Worm (Caenorhabditis elegans) whole organism, L4 larva: ENCODE measurements around the gene Y42G9A.2.

Source experiments
- F26F4.8 ChIP-seq: fragments of 200-800 bp; sonication (Bioruptor generic); conservative IDR thresholded peaks from 2 replicates; pipeline ENCODE4 v1.3.6; 2022; ENCODE audit warnings: missing genetic modification characterization, missing compliant biosample characterization
- R02D3.7 ChIP-seq: fragments of 150-350 bp; sonication (generic microtip); optimal IDR thresholded peaks from 3 replicates; lab custom pipeline; 2014; ENCODE audit warnings: missing biosample characterization, missing genetic modification characterization
- T26A8.4 ChIP-seq: fragments of 200-800 bp; sonication (Bioruptor generic); IDR thresholded peaks from 2 replicates; pipeline ENCODE4 v1.3.6; 2022; ENCODE audit warnings: missing genetic modification characterization, missing compliant biosample characterization
- Y105C5A.15 ChIP-seq: fragments of 200-800 bp; sonication (Bioruptor generic); IDR thresholded peaks from 2 replicates; pipeline ENCODE4 v1.3.6; 2022; ENCODE audit warnings: missing genetic modification characterization, missing compliant biosample characterization
- Y48G9A.11 ChIP-seq: fragments of 200-800 bp; sonication (Bioruptor generic); IDR thresholded peaks from 2 replicates; pipeline ENCODE4 v1.3.6; 2022; ENCODE audit warnings: missing genetic modification reagents, missing genetic modification characterization, missing compliant biosample characterization
- aha-1 ChIP-seq: fragments of 150-350 bp; peaks from one replicate; lab custom pipeline; 2014; ENCODE audit warnings: missing biosample characterization, missing genetic modification characterization
- ama-1 ChIP-seq: fragments of 150-350 bp; optimal IDR thresholded peaks from 2 replicates; lab custom pipeline; 2014; ENCODE audit warnings: inconsistent platforms, mixed read lengths
- arid-1 ChIP-seq: fragments of 200-800 bp; sonication (Bioruptor generic); conservative IDR thresholded peaks from 2 replicates; pipeline ENCODE4 v1.3.6; 2022; ENCODE audit warnings: missing genetic modification reagents, missing genetic modification characterization, missing compliant biosample characterization
- ceh-20 ChIP-seq: fragments of 200-800 bp; sonication (Bioruptor generic); IDR thresholded peaks from 2 replicates; pipeline ENCODE4 v1.3.6; 2022; ENCODE audit warnings: missing genetic modification reagents, missing genetic modification characterization, missing compliant biosample characterization
- cey-2 ChIP-seq: sonication (generic microtip); optimal IDR thresholded peaks from 3 replicates; lab custom pipeline; 2017; ENCODE audit warnings: missing genetic modification characterization, mild to moderate bottlenecking, missing compliant biosample characterization, antibody characterized with exemption, borderline replicate concordance; ENCODE audit not compliant: insufficient read depth
- daf-16 ChIP-seq, 3 experiments: sonication (generic microtip); optimal IDR thresholded peaks; 2 replicates each; lab custom pipeline; 2016 to 2017; ENCODE audit warnings: missing genetic modification characterization in 3 of 3, missing genetic modification reagents in 3 of 3, mild to moderate bottlenecking in 2 of 3, missing compliant biosample characterization in 2 of 3, missing biosample characterization in 1 of 3, moderate library complexity in 1 of 3
- daf-19 ChIP-seq: fragments of 200-800 bp; sonication (Bioruptor generic); conservative IDR thresholded peaks from 2 replicates; pipeline ENCODE4 v1.3.6; 2022; ENCODE audit warnings: missing genetic modification characterization, missing compliant biosample characterization
- dmd-6 ChIP-seq: fragments of 200-800 bp; sonication (Bioruptor generic); IDR thresholded peaks from 2 replicates; pipeline ENCODE4 v1.3.6; 2022; ENCODE audit warnings: missing genetic modification reagents, missing genetic modification characterization, missing compliant biosample characterization
- duxl-1 ChIP-seq: sonication (generic microtip); optimal IDR thresholded peaks from 2 replicates; lab custom pipeline; 2016; ENCODE audit warnings: mild to moderate bottlenecking, missing genetic modification characterization, moderate library complexity, missing compliant biosample characterization; ENCODE audit not compliant: poor library complexity
- dve-1 ChIP-seq: sonication (generic microtip); optimal IDR thresholded peaks from 2 replicates; lab custom pipeline; 2017; ENCODE audit warnings: antibody characterized with exemption, mild to moderate bottlenecking, missing genetic modification characterization, missing compliant biosample characterization; ENCODE audit not compliant: insufficient read depth
- egl-43 ChIP-seq: fragments of 200-800 bp; sonication (Bioruptor generic); IDR thresholded peaks from 2 replicates; pipeline ENCODE4 v1.3.6; 2022; ENCODE audit warnings: missing genetic modification reagents, missing genetic modification characterization, missing compliant biosample characterization
- hlh-11 ChIP-seq: fragments of 200-800 bp; sonication (Bioruptor generic); optimal IDR thresholded peaks from 2 replicates; lab custom pipeline; 2018; ENCODE audit warnings: mild to moderate bottlenecking, missing genetic modification characterization, missing compliant biosample characterization
- hlh-30 ChIP-seq: sonication (generic microtip); optimal IDR thresholded peaks from 2 replicates; lab custom pipeline; 2017; ENCODE audit warnings: antibody characterized with exemption, mild to moderate bottlenecking, missing genetic modification characterization, missing compliant biosample characterization; ENCODE audit not compliant: insufficient read depth
- jun-1 ChIP-seq: fragments of 150-350 bp; optimal IDR thresholded peaks from 2 replicates; lab custom pipeline; 2014; ENCODE audit warnings: missing biosample characterization, missing genetic modification reagents, missing genetic modification characterization
- lin-1 ChIP-seq: fragments of 200-800 bp; sonication (Bioruptor generic); IDR thresholded peaks from 2 replicates; pipeline ENCODE4 v1.3.6; 2022; ENCODE audit warnings: missing genetic modification reagents, missing genetic modification characterization, missing compliant biosample characterization
- lsy-2 ChIP-seq, 2 experiments: fragments of 150-350 bp in 1 of 2; sonication (generic microtip) in 1 of 2; optimal IDR thresholded peaks; 2 replicates each; lab custom pipeline; 2014 to 2017; ENCODE audit warnings: missing biosample characterization in 2 of 2, missing genetic modification characterization in 2 of 2
- mdt-29 ChIP-seq: fragments of 200-800 bp; sonication (Bioruptor generic); IDR thresholded peaks from 2 replicates; pipeline ENCODE4 v1.3.6; 2022; ENCODE audit warnings: missing genetic modification reagents, missing genetic modification characterization, missing compliant biosample characterization
- mxl-3 ChIP-seq: fragments of 200-800 bp; sonication (Bioruptor generic); optimal IDR thresholded peaks from 2 replicates; lab custom pipeline; 2018; ENCODE audit warnings: mild to moderate bottlenecking, missing genetic modification characterization, missing compliant biosample characterization
- nhr-42 ChIP-seq: fragments of 200-800 bp; sonication (Bioruptor generic); IDR thresholded peaks from 2 replicates; pipeline ENCODE4 v1.3.6; 2022; ENCODE audit warnings: missing genetic modification characterization, missing compliant biosample characterization
- nhr-48 ChIP-seq: sonication (generic microtip); optimal IDR thresholded peaks from 2 replicates; lab custom pipeline; 2016; ENCODE audit warnings: mild to moderate bottlenecking, missing genetic modification characterization, missing compliant biosample characterization
- php-3 ChIP-seq: fragments of 200-800 bp; sonication (Bioruptor generic); IDR thresholded peaks from 2 replicates; pipeline ENCODE4 v1.3.6; 2022; ENCODE audit warnings: missing genetic modification reagents, missing genetic modification characterization, missing compliant biosample characterization
- pqm-1 ChIP-seq: sonication (generic microtip); optimal IDR thresholded peaks from 2 replicates; lab custom pipeline; 2017; ENCODE audit warnings: missing biosample characterization, missing genetic modification characterization
- rbr-2 ChIP-seq: sonication (generic microtip); optimal IDR thresholded peaks from 2 replicates; lab custom pipeline; 2016; ENCODE audit warnings: missing genotype, missing genetic modification characterization, missing compliant biosample characterization
- saeg-2 ChIP-seq: fragments of 200-800 bp; sonication (Bioruptor generic); IDR thresholded peaks from 2 replicates; pipeline ENCODE4 v1.3.6; 2022; ENCODE audit warnings: missing genetic modification reagents, missing genetic modification characterization, missing compliant biosample characterization
- sdz-12 ChIP-seq: fragments of 200-800 bp; sonication (Bioruptor generic); optimal IDR thresholded peaks from 2 replicates; lab custom pipeline; 2018; ENCODE audit warnings: mild to moderate bottlenecking, missing genetic modification characterization, missing compliant biosample characterization
- set-16 ChIP-seq: fragments of 200-800 bp; sonication (Bioruptor generic); IDR thresholded peaks from 2 replicates; pipeline ENCODE4 v1.3.6; 2022; ENCODE audit warnings: missing genetic modification reagents, missing genetic modification characterization, missing compliant biosample characterization
- spr-1 ChIP-seq: sonication (generic microtip); optimal IDR thresholded peaks from 2 replicates; lab custom pipeline; 2016; ENCODE audit warnings: mild to moderate bottlenecking, missing genetic modification characterization, missing compliant biosample characterization
- spr-3 ChIP-seq: fragments of 200-800 bp; sonication (Bioruptor generic); optimal IDR thresholded peaks from 2 replicates; lab custom pipeline; 2018; ENCODE audit warnings: mild to moderate bottlenecking, missing genetic modification characterization, missing compliant biosample characterization
- tag-97 ChIP-seq: fragments of 200-800 bp; sonication (Bioruptor generic); IDR thresholded peaks from 2 replicates; pipeline ENCODE4 v1.3.6; 2022; ENCODE audit warnings: missing genetic modification characterization, missing compliant biosample characterization
- tra-1 ChIP-seq: fragments of 200-800 bp; sonication (Bioruptor generic); IDR thresholded peaks from 2 replicates; pipeline ENCODE4 v1.3.6; 2022; ENCODE audit warnings: missing genetic modification reagents, missing genetic modification characterization, missing compliant biosample characterization
- unc-39 ChIP-seq: sonication (generic microtip); optimal IDR thresholded peaks from 2 replicates; lab custom pipeline; 2017; ENCODE audit warnings: missing biosample characterization, missing genetic modification characterization
- unc-62 ChIP-seq, 3 experiments: fragments of 150-350 bp in 1 of 3; sonication (generic microtip); optimal IDR thresholded peaks in 2 of 3; peaks in 1 of 3; 1 replicate in 1 of 3; 2 replicates in 2 of 3; lab custom pipeline; 2014 to 2017; ENCODE audit warnings: missing biosample characterization in 3 of 3, missing genetic modification characterization in 3 of 3, missing genetic modification reagents in 3 of 3, missing genotype in 1 of 3
- zip-2 ChIP-seq: fragments of 150-350 bp; optimal IDR thresholded peaks from 2 replicates; lab custom pipeline; 2014; ENCODE audit warnings: missing biosample characterization, missing genetic modification characterization
- ztf-11 ChIP-seq: fragments of 150-350 bp; optimal IDR thresholded peaks from 2 replicates; lab custom pipeline; 2014; ENCODE audit warnings: missing biosample characterization, missing genetic modification characterization
- ztf-7 ChIP-seq: fragments of 150-350 bp; optimal IDR thresholded peaks from 2 replicates; lab custom pipeline; 2014; ENCODE audit warnings: missing biosample characterization, missing genetic modification characterization

The Y42G9A.2 gene

DNA sequence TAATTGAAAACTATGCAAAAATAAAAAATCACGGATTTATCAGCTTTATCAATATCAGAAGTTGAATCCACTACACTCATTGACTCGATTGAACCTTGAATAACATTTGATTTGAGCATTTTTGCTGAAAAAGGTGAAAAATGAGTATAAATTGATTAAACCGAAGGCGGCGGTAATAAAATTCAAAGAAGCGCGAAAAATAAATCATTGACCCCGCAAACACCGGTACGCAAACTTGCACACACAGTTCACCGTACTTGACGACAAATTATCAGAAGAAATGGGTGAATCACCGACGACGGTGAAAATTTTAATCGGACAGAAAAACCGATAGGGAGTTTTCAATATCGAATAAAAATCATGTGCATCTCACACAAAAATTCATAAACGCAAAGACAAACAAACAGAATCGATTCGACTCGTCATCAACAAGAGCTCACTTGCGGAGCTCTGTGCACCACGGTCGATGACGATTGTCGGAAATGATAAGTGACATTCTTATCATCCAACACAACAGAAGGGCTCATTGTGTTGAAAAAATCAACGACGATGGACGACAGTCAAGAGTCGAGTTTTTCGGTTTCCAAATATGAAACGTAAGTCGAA is 1.6 kb downstream of the Y42G9A.2 start, which contains the start of the genes wht-7 and Y42G9A.1 (continued):
- no peak for TF ChIP-seq rbr-2 (tag; lab: Kevin White, UChicago)
- TF ChIP-seq lsy-2 (tag; optimal IDR thresholded peaks at IDR 0.05; lab: Kevin White, UChicago) = peak in 1 of 2 experiments; percentile 5
- TF ChIP-seq saeg-2 (GFP tag; lab: Robert Waterston, UW) = 0 out of 2 replicates have a peak, but pooled peaks have one; percentile 23
- peak; percentile 68 for TF ChIP-seq dve-1 (tag; lab: Kevin White, UChicago)
- TF ChIP-seq lin-1 (GFP tag; lab: Robert Waterston, UW) = peak; percentile 32; the same call in 1 of the 2 replicates
- peak; percentile 48 for TF ChIP-seq hlh-30
- TF ChIP-seq arid-1 (GFP tag; lab: Robert Waterston, UW) = 0 out of 2 replicates have a peak, but pooled peaks have one; percentile 7
- peak; percentile 71 for TF ChIP-seq hlh-11 (tag; lab: Kevin White, UChicago)
- 0 out of 2 replicates have a peak, but pooled peaks have one; percentile 46 for TF ChIP-seq php-3
- no peak for TF ChIP-seq ceh-20
- no peak for TF ChIP-seq spr-1 (tag; lab: Kevin White, UChicago)
- no peak for TF ChIP-seq tag-97 (GFP tag; lab: Robert Waterston, UW)
- no peak for TF ChIP-seq sdz-12 (GFP tag; lab: Kevin White, UChicago)
- peak; percentile 80 for TF ChIP-seq dmd-6 (GFP tag; lab: Robert Waterston, UW)
- no peak for TF ChIP-seq ama-1 (lab: Kevin White, UChicago)
- no peak for TF ChIP-seq daf-19 (GFP tag; lab: Robert Waterston, UW)
- no peak for TF ChIP-seq R02D3.7 (tag; lab: Kevin White, UChicago)
- TF ChIP-seq ztf-7 = no peak
- TF ChIP-seq jun-1 (tag; lab: Kevin White, UChicago) = no peak
- TF ChIP-seq mxl-3 = peak; percentile 25
- TF ChIP-seq cey-2 = no peak
- TF ChIP-seq zip-2 (tag; lab: Kevin White, UChicago) = no peak

DNA sequence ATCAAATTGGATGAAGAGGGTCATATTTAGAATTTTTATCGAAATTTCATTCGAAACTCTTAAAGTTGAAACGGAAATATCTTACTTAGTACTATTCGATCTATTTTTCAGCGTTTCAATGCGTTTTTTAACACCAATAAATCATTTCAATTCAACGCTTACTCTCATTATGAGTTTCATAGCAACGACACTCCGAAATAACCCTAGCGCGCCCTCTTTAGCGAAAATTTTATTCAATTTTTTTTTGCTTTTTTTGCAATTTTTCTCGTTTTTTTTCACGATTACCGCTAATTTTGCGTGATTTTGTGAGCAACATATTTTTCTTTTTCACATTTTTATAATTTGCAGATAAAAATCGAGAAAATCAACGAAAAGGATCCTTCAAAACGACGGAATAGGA is 4.1 kb downstream of the Y42G9A.2 start:
- peak; percentile 71; the same call in 1 of the 2 replicates for TF ChIP-seq Y48G9A.11 (GFP tag; lab: Robert Waterston, UW)

DNA sequence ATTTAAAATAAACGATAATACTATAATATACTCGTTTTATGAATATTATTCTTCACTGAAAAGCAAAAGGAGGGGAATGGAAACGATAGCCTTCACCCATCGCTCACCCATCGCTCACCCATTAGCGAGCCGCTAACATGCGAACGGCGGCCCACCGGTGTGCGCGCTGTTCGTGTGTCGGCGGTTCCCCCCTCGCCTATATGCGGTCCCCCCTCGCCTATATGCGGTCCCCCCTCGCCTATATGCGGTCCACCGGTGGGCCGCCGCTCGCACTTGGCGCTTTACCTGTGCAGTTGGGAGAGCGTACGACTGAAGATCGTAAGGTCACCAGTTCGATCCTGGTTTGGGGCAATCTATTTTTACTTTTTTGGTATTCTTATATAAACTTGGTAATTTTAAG is 5.1 kb downstream of the Y42G9A.2 start:
- TF ChIP-seq set-16 (GFP tag; lab: Robert Waterston, UW) (peak; percentile 93), egl-43 (GFP tag; lab: Robert Waterston, UW) (0 out of 2 replicates have a peak, but pooled peaks have one; percentile 17)

DNA sequence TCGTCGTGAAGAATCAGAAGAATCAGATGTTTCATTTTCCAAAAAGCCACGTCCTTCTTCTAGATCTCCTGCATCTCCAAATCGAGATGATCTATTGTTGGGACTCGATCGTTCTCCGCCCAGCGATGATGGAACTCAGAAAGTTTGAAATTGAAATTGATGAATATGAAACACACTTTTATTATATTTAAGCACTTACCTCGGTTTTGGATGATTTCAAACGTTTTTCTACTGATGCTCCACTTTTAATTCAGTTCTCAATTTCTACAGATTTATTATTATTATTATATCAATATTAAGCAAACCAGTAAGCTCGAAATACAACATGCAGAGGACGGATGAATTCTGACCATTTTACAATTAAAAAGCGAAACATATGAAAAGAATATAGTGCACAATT is 6.6 kb downstream of the Y42G9A.2 start:
- TF ChIP-seq aha-1 (tag; lab: Kevin White, UChicago) (peak; percentile 67), unc-62 (GFP tag; optimal IDR thresholded peaks at IDR 0.05 in 1 of 2; lab: Kevin White, UChicago) (peak in 1 of 2 experiments; percentile 76), unc-62 (tag; optimal IDR thresholded peaks at IDR 0.05; lab: Kevin White, UChicago) (no peak), spr-3 (GFP tag; lab: Kevin White, UChicago) (no peak)

DNA sequence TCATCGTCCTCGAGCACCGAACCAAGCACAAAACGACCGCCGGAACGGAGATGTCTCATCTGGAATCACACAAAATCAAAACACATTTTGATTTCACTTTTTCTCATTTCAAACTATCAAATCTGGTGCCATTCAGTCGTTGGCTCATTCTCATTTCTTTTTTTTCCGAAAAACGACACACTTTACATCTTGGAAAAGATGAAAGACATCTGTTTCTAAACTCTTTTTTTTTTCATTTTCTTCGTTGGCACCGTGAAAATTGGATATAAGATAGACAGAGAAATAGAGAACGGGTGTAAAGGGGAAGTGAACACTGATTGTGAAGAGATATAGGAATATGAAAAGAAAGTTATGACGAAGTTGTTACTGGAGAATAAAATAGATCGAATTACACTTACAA is 7.8 kb downstream of the Y42G9A.2 start:
- TF ChIP-seq daf-16 (GFP tag; optimal IDR thresholded peaks at IDR 0.05; lab: Kevin White, UChicago) (no peak), daf-16 (tag; optimal IDR thresholded peaks at IDR 0.05; lab: Kevin White, UChicago) (no peak), nhr-42 (GFP tag; lab: Robert Waterston, UW) (no peak), unc-39 (tag; lab: Kevin White, UChicago) (no peak), mdt-29 (no peak), egl-43 (GFP tag; lab: Robert Waterston, UW) (no peak), spr-1 (tag; lab: Kevin White, UChicago) (no peak), tra-1 (GFP tag; lab: Robert Waterston, UW) (no peak), ztf-11 (tag; lab: Kevin White, UChicago) (no peak), Y105C5A.15 (GFP tag; lab: Robert Waterston, UW) (no peak), ztf-7 (no peak), nhr-48 (no peak), duxl-1 (tag; lab: Kevin White, UChicago) (no peak), T26A8.4 (GFP tag; lab: Robert Waterston, UW) (no peak), pqm-1 (tag; lab: Kevin White, UChicago) (no peak), dve-1 (tag; lab: Kevin White, UChicago) (no peak), aha-1 (tag; lab: Kevin White, UChicago) (no peak), F26F4.8 (GFP tag; lab: Robert Waterston, UW) (no peak)
